Fruit fly (Drosophila melanogaster): Measurements from ENCODE around the gene Myc.

Myc gene

DNA sequence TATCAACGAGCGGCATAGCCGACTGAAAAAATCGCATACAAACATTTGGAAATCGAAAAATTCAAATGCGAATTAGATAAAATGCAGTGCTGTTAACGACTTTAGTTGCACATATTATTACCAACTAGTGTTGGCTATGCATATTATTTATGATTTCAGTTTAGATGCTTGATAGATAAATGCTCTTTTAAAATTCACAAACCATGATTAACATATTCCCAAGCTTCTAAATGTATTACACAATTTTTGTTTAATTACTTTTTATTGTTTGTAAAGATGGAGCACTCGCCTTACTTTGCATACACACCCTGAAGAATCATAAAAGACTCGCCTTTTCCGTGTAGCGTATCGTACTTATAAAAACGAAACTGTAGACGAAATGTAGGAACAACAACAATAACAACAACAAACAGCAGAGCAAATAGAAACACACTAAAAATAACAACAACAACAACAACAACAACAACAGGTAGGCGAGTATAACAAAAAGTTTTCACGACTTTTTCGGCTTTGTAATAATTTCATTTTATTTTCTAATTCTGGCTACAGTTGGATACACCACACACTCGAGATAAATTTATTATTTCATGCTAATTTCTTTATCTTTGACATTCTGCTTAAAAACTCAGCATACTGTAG is 12.4 kb upstream of the Myc start (continued):
- no peak; the same call in 2 of the 3 replicates for TF ChIP-seq CG14050 (GFP tag; IDR thresholded peaks at IDR 0.05)
- TF ChIP-seq CG9609 (GFP tag; optimal IDR thresholded peaks at IDR 0.05) = peak; percentile 56
- peak; percentile 60 for TF ChIP-seq disco-r (GFP tag; optimal IDR thresholded peaks at IDR 0.05)
- no peak for TF ChIP-seq run (tag; optimal IDR thresholded peaks at IDR 0.05)
- peak; percentile 40 for TF ChIP-seq CG12219 (GFP tag; optimal IDR thresholded peaks at IDR 0.05)
- TF ChIP-seq MESR4 (GFP tag; optimal IDR thresholded peaks at IDR 0.05) = no peak
- peak; percentile 37 to 76 for TF ChIP-seq Hr51 (GFP tag; optimal IDR thresholded peaks at IDR 0.05)
- TF ChIP-seq Bdp1 (GFP tag; optimal IDR thresholded peaks at IDR 0.05) = peak; percentile 1
- TF ChIP-seq CG8388 (GFP tag; optimal IDR thresholded peaks at IDR 0.05) = peak; percentile 40
- TF ChIP-seq crc (GFP tag; optimal IDR thresholded peaks at IDR 0.05) = peak; percentile 38
- peak; percentile 49 for TF ChIP-seq scrt (GFP tag; optimal IDR thresholded peaks at IDR 0.05)
- no peak for TF ChIP-seq Awh (GFP tag; IDR thresholded peaks at IDR 0.05)
- peak; percentile 10 for TF ChIP-seq CG14965 (GFP tag; optimal IDR thresholded peaks at IDR 0.05; ENCODE audit: borderline replicate concordance)
- TF ChIP-seq CG10366 (GFP tag; IDR thresholded peaks at IDR 0.05) = peak; percentile 50; the same call in 1 of the 2 replicates
- no peak for TF ChIP-seq CG30020 (tag; optimal IDR thresholded peaks at IDR 0.05)
- TF ChIP-seq CG13296 (GFP tag; optimal IDR thresholded peaks at IDR 0.05) = peak; percentile 60
- TF ChIP-seq dm (GFP tag; optimal IDR thresholded peaks at IDR 0.05) = peak; percentile 90
- TF ChIP-seq Bgb (GFP tag; IDR thresholded peaks at IDR 0.05; ENCODE audit: partially characterized antibody) = no peak
- peak; percentile 34 for TF ChIP-seq CG12071 (GFP tag; optimal IDR thresholded peaks at IDR 0.05)
- TF ChIP-seq CG13424 (tag; optimal IDR thresholded peaks at IDR 0.05) = peak; percentile 71
- peak; percentile 34 for TF ChIP-seq CG14710 (tag; optimal IDR thresholded peaks at IDR 0.05)
- TF ChIP-seq ken (GFP tag; IDR thresholded peaks at IDR 0.05) = no peak
- TF ChIP-seq dimm (GFP tag; IDR thresholded peaks at IDR 0.05) = no peak
- peak; percentile 8 for TF ChIP-seq kay (GFP tag; optimal IDR thresholded peaks at IDR 0.05)
- TF ChIP-seq CG10462 (GFP tag; optimal IDR thresholded peaks at IDR 0.05) = peak; percentile 46
- TF ChIP-seq schlank (tag; optimal IDR thresholded peaks at IDR 0.05) = peak; percentile 50
- no peak for TF ChIP-seq CG1529 (GFP tag; optimal IDR thresholded peaks at IDR 0.05)
- TF ChIP-seq Ravus (GFP tag; IDR thresholded peaks at IDR 0.05) = no peak; the same call in 1 of the 2 replicates
- peak; percentile 19 for TF ChIP-seq Sry-δ (GFP tag; optimal IDR thresholded peaks at IDR 0.05)
- TF ChIP-seq bsh (GFP tag; optimal IDR thresholded peaks at IDR 0.05) = peak in 1 of 2 experiments; percentile 32
- no peak for TF ChIP-seq CG32772 (GFP tag; IDR thresholded peaks at IDR 0.05)
- TF ChIP-seq br (optimal IDR thresholded peaks at IDR 0.05) = no peak
- peak; percentile 31 for TF ChIP-seq CG6813 (GFP tag; optimal IDR thresholded peaks at IDR 0.05)
- TF ChIP-seq Opbp (GFP tag; IDR thresholded peaks at IDR 0.05; ENCODE audit: partially characterized antibody) = no peak
- peak; percentile 82 for TF ChIP-seq Meics (GFP tag; optimal IDR thresholded peaks at IDR 0.05)
- TF ChIP-seq CG7987 (GFP tag; optimal IDR thresholded peaks at IDR 0.05) = no peak
- no peak for TF ChIP-seq Mes4 (GFP tag; optimal IDR thresholded peaks at IDR 0.05)
- peak; percentile 40; the same call in 1 of the 3 replicates for TF ChIP-seq CG11695 (GFP tag; IDR thresholded peaks at IDR 0.05)
- TF ChIP-seq Usf (GFP tag; optimal IDR thresholded peaks at IDR 0.05) = peak; percentile 58
- TF ChIP-seq chinmo (GFP tag; IDR thresholded peaks at IDR 0.05; ENCODE audit: partially characterized antibody) = no peak
- no peak for TF ChIP-seq Trl (optimal IDR thresholded peaks at IDR 0.05)
- TF ChIP-seq Trl (GFP tag; optimal IDR thresholded peaks at IDR 0.05) = peak; percentile 55
- TF ChIP-seq Ada2b (GFP tag; IDR thresholded peaks at IDR 0.05) = peak; percentile 54; the same call in 1 of the 2 replicates
- no peak for TF ChIP-seq pan (optimal IDR thresholded peaks at IDR 0.05)
- peak in 1 of 2 experiments; percentile 28 for TF ChIP-seq pan (GFP tag; optimal IDR thresholded peaks at IDR 0.05 in 1 of 2, IDR thresholded peaks at IDR 0.05 in 1 of 2)
- peak; percentile 54 for TF ChIP-seq cwo (GFP tag; optimal IDR thresholded peaks at IDR 0.05)
- peak; percentile 41 for TF ChIP-seq CG10654 (GFP tag; optimal IDR thresholded peaks at IDR 0.05)
- peak; percentile 31; the same call in 1 of the 2 replicates for TF ChIP-seq onecut (GFP tag; IDR thresholded peaks at IDR 0.05)
- TF ChIP-seq Xbp1 (GFP tag; optimal IDR thresholded peaks at IDR 0.05) = peak; percentile 59
- no peak for TF ChIP-seq ttk (GFP tag; IDR thresholded peaks at IDR 0.05)
